Fruit fly (Drosophila melanogaster) whole organism, embryonic: ENCODE measurements around the gene brm.
A peak's percentile ranks its signal among the peaks of the same experiment; 100 is the strongest.

Experiments used
- Aef1 ChIP-seq: fragments of 200-800 bp; sonication (Bioruptor generic); IDR thresholded peaks from 3 replicates; pipeline ENCODE4 v1.3.6; 2022; ENCODE audit warnings: missing biosample characterization, missing genetic modification characterization
- Atf6 ChIP-seq: fragments of 200-800 bp; sonication (Bioruptor generic); IDR thresholded peaks from 2 replicates; pipeline ENCODE4 v1.3.6; 2022; ENCODE audit warnings: missing biosample characterization, missing genetic modification characterization
- BEAF-32 ChIP-seq: fragments of 200-800 bp; sonication (Bioruptor generic); optimal IDR thresholded peaks from 3 replicates; lab custom pipeline; 2017; ENCODE audit warnings: missing biosample characterization, missing genetic modification characterization, mild to moderate bottlenecking, moderate library complexity, missing genetic modification reagents
- CG10274 ChIP-seq: fragments of 200-800 bp; sonication (Bioruptor generic); optimal IDR thresholded peaks from 3 replicates; lab custom pipeline; 2017; ENCODE audit warnings: missing biosample characterization, mild to moderate bottlenecking, missing genetic modification characterization
- CG10321 ChIP-seq: fragments of 200-800 bp; sonication (Bioruptor generic); IDR thresholded peaks from 2 replicates; pipeline ENCODE4 v1.3.6; 2022; ENCODE audit warnings: missing biosample characterization, missing genetic modification characterization
- CG11093 ChIP-seq: fragments of 200-800 bp; sonication (Bioruptor generic); IDR thresholded peaks from 3 replicates; pipeline ENCODE4 v1.3.6; 2022; ENCODE audit warnings: missing biosample characterization, missing genetic modification characterization
- CG12744 ChIP-seq: fragments of 200-800 bp; sonication (Bioruptor generic); optimal IDR thresholded peaks from 2 replicates; lab custom pipeline; 2016; ENCODE audit warnings: missing biosample characterization, missing genetic modification characterization
- CG1602 ChIP-seq: fragments of 200-800 bp; sonication (Bioruptor generic); optimal IDR thresholded peaks from 3 replicates; lab custom pipeline; 2016; ENCODE audit warnings: missing biosample characterization, missing genetic modification characterization
- CG16863 ChIP-seq: fragments of 200-800 bp; sonication (Bioruptor generic); optimal IDR thresholded peaks from 3 replicates; lab custom pipeline; 2016; ENCODE audit warnings: missing biosample characterization, missing genetic modification characterization
- CG17328 ChIP-seq: fragments of 200-800 bp; sonication (Bioruptor generic); IDR thresholded peaks from 2 replicates; pipeline ENCODE4 v1.3.6; 2022; ENCODE audit warnings: missing biosample characterization, missing genetic modification characterization
- CG30403 ChIP-seq: fragments of 200-800 bp; sonication (Bioruptor generic); optimal IDR thresholded peaks from 3 replicates; lab custom pipeline; 2016; ENCODE audit warnings: missing biosample characterization, missing genetic modification characterization
- CG31441 ChIP-seq: fragments of 200-800 bp; sonication (Bioruptor generic); IDR thresholded peaks from 2 replicates; pipeline ENCODE4 v1.3.6; 2022; ENCODE audit warnings: missing biosample characterization, missing genetic modification characterization
- CG32767 ChIP-seq: fragments of 200-800 bp; sonication (Bioruptor generic); IDR thresholded peaks from 2 replicates; pipeline ENCODE4 v1.3.6; 2022; ENCODE audit warnings: missing biosample characterization, missing genetic modification characterization
- CG3726 ChIP-seq: fragments of 200-800 bp; sonication (Bioruptor generic); IDR thresholded peaks from 3 replicates; pipeline ENCODE4, ENCODE4 v1.3.6; 2022; ENCODE audit warnings: missing biosample characterization, missing genetic modification characterization
- CG6175 ChIP-seq: fragments of 200-800 bp; sonication (Bioruptor generic); IDR thresholded peaks from 3 replicates; pipeline ENCODE4 v1.3.6; 2022; ENCODE audit warnings: missing biosample characterization, missing genetic modification characterization
- CG6654 ChIP-seq: fragments of 200-800 bp; sonication (Bioruptor generic); optimal IDR thresholded peaks from 2 replicates; lab custom pipeline; 2017; ENCODE audit warnings: missing biosample characterization, mild to moderate bottlenecking, missing genetic modification characterization
- CG6689 ChIP-seq: fragments of 200-800 bp; sonication (Bioruptor generic); IDR thresholded peaks from 2 replicates; pipeline ENCODE4 v1.3.6; 2022; ENCODE audit warnings: missing biosample characterization, missing genetic modification characterization
- CG7786 ChIP-seq: fragments of 200-800 bp; sonication (Bioruptor generic); optimal IDR thresholded peaks from 2 replicates; lab custom pipeline; 2016; ENCODE audit warnings: missing biosample characterization, missing genetic modification characterization
- CG7928 ChIP-seq: fragments of 200-800 bp; sonication (Bioruptor generic); optimal IDR thresholded peaks from 2 replicates; lab custom pipeline; 2017; ENCODE audit warnings: missing biosample characterization, mild to moderate bottlenecking, missing genetic modification characterization
- CG7963 ChIP-seq: fragments of 200-800 bp; sonication (Bioruptor generic); IDR thresholded peaks from 3 replicates; pipeline ENCODE4 v1.3.6; 2022; ENCODE audit warnings: missing biosample characterization, missing genetic modification characterization; ENCODE audit not compliant: partially characterized antibody
- CG9215 ChIP-seq: fragments of 200-800 bp; sonication (Bioruptor generic); IDR thresholded peaks from 2 replicates; pipeline ENCODE4 v1.3.6; 2022; ENCODE audit warnings: missing biosample characterization, missing genetic modification characterization
- CG9797 ChIP-seq: fragments of 200-800 bp; sonication (Bioruptor generic); optimal IDR thresholded peaks from 3 replicates; lab custom pipeline; 2018; ENCODE audit warnings: missing biosample characterization, mild to moderate bottlenecking, missing genetic modification characterization
- HHEX ChIP-seq: fragments of 200-800 bp; sonication (Bioruptor generic); optimal IDR thresholded peaks from 3 replicates; lab custom pipeline; 2017; ENCODE audit warnings: missing biosample characterization, mild to moderate bottlenecking, missing genetic modification characterization, missing genetic modification reagents
- HmgD ChIP-seq: fragments of 200-800 bp; sonication (Bioruptor generic); optimal IDR thresholded peaks from 3 replicates; lab custom pipeline; 2016; ENCODE audit warnings: missing biosample characterization, missing genetic modification characterization
- MBD-R2 ChIP-seq: fragments of 200-800 bp; sonication (Bioruptor generic); IDR thresholded peaks from 2 replicates; pipeline ENCODE4 v1.3.6; 2022; ENCODE audit warnings: missing biosample characterization, missing genetic modification characterization
- NC2α ChIP-seq: fragments of 200-800 bp; sonication (Bioruptor generic); optimal IDR thresholded peaks from 2 replicates; lab custom pipeline; 2016; ENCODE audit warnings: missing biosample characterization, missing genetic modification characterization
- Side ChIP-seq: fragments of 200-800 bp; sonication (Bioruptor generic); optimal IDR thresholded peaks from 2 replicates; lab custom pipeline; 2016; ENCODE audit warnings: missing biosample characterization, missing genetic modification characterization
- Tbp ChIP-seq: fragments of >200 bp; optimal IDR thresholded peaks from 2 replicates; lab custom pipeline; 2018; ENCODE audit warnings: missing biosample characterization, missing genetic modification characterization
- amos ChIP-seq: fragments of 200-800 bp; sonication (Bioruptor generic); IDR thresholded peaks from 2 replicates; pipeline ENCODE4 v1.3.6; 2022; ENCODE audit warnings: missing biosample characterization, missing genetic modification characterization; ENCODE audit not compliant: partially characterized antibody
- ato ChIP-seq: fragments of 200-800 bp; sonication (Bioruptor generic); IDR thresholded peaks from 2 replicates; pipeline ENCODE4 v1.3.6; 2022; ENCODE audit warnings: missing biosample characterization, missing genetic modification characterization; ENCODE audit not compliant: partially characterized antibody
- br ChIP-seq: fragments of >200 bp; optimal IDR thresholded peaks from 2 replicates; lab custom pipeline; 2017
- bsh ChIP-seq, 2 experiments: fragments of 200-800 bp; sonication (Bioruptor generic); optimal IDR thresholded peaks; 2 replicates each; lab custom pipeline; 2017 to 2018; ENCODE audit warnings: mild to moderate bottlenecking in 2 of 2, missing biosample characterization in 2 of 2, missing genetic modification characterization in 2 of 2, moderate library complexity in 1 of 2
- crc ChIP-seq: fragments of 200-800 bp; sonication (Bioruptor generic); optimal IDR thresholded peaks from 2 replicates; lab custom pipeline; 2016; ENCODE audit warnings: missing biosample characterization, missing genetic modification characterization
- croc ChIP-seq: fragments of 200-800 bp; sonication (Bioruptor generic); conservative IDR thresholded peaks from 3 replicates; pipeline ENCODE4 v1.3.6; 2022; ENCODE audit warnings: missing biosample characterization, missing genetic modification characterization
- dati ChIP-seq: fragments of 200-800 bp; sonication (Bioruptor generic); IDR thresholded peaks from 2 replicates; pipeline ENCODE4 v1.3.6; 2022; ENCODE audit warnings: missing biosample characterization, missing genetic modification characterization
- dmrt99B ChIP-seq: fragments of 200-800 bp; sonication (Bioruptor generic); optimal IDR thresholded peaks from 2 replicates; lab custom pipeline; 2018; ENCODE audit warnings: missing biosample characterization, mild to moderate bottlenecking, missing genetic modification characterization, moderate library complexity
- fd3F ChIP-seq: fragments of 200-800 bp; sonication (Bioruptor generic); optimal IDR thresholded peaks from 2 replicates; lab custom pipeline; 2018; ENCODE audit warnings: missing biosample characterization, mild to moderate bottlenecking, missing genetic modification characterization, moderate library complexity
- gce ChIP-seq: fragments of 200-800 bp; sonication (Bioruptor generic); IDR thresholded peaks from 3 replicates; pipeline ENCODE4 v1.3.6; 2022; ENCODE audit warnings: missing biosample characterization, missing genetic modification characterization
- grau ChIP-seq: fragments of 200-800 bp; optimal IDR thresholded peaks from 3 replicates; lab custom pipeline; 2019; ENCODE audit warnings: missing biosample characterization, mild to moderate bottlenecking, missing genetic modification characterization, moderate library complexity
- gsb ChIP-seq: fragments of 200-800 bp; sonication (Bioruptor generic); IDR thresholded peaks from 2 replicates; pipeline ENCODE4 v1.3.6; 2022; ENCODE audit warnings: missing biosample characterization, missing genetic modification characterization
- h ChIP-seq: fragments of >200 bp; optimal IDR thresholded peaks from 2 replicates; lab custom pipeline; 2017
- kay ChIP-seq: fragments of 200-800 bp; sonication (Bioruptor generic); optimal IDR thresholded peaks from 2 replicates; lab custom pipeline; 2016; ENCODE audit warnings: missing biosample characterization, missing genetic modification characterization
- mam ChIP-seq: fragments of 200-800 bp; sonication (Bioruptor generic); optimal IDR thresholded peaks from 3 replicates; lab custom pipeline; 2016; ENCODE audit warnings: missing biosample characterization, missing genetic modification characterization
- pzg ChIP-seq: fragments of 200-800 bp; sonication (Bioruptor generic); optimal IDR thresholded peaks from 3 replicates; lab custom pipeline; 2018; ENCODE audit warnings: missing biosample characterization, mild to moderate bottlenecking, missing genetic modification characterization, moderate library complexity
- sc ChIP-seq, 3 experiments: fragments of >200 bp in 2 of 3; fragments of 200-800 bp in 1 of 3; sonication (Bioruptor generic) in 1 of 3; optimal IDR thresholded peaks; 2 replicates in 2 of 3; 3 replicates in 1 of 3; lab custom pipeline; 2017; ENCODE audit warnings: mild to moderate bottlenecking in 1 of 3, missing biosample characterization in 1 of 3, missing genetic modification characterization in 1 of 3, missing genetic modification reagents in 1 of 3
- stwl ChIP-seq: fragments of 200-800 bp; sonication (Bioruptor generic); optimal IDR thresholded peaks from 3 replicates; lab custom pipeline; 2018; ENCODE audit warnings: missing biosample characterization, mild to moderate bottlenecking, missing genetic modification characterization, moderate library complexity
- tap ChIP-seq: fragments of 200-800 bp; optimal IDR thresholded peaks from 3 replicates; lab custom pipeline; 2019; ENCODE audit warnings: missing biosample characterization, mild to moderate bottlenecking, missing genetic modification characterization, moderate library complexity
- tgo ChIP-seq: fragments of 200-800 bp; sonication (Bioruptor generic); IDR thresholded peaks from 3 replicates; pipeline ENCODE4 v1.3.6; 2022; ENCODE audit warnings: missing biosample characterization, missing genetic modification characterization
- tna ChIP-seq: fragments of 200-800 bp; sonication (Bioruptor generic); IDR thresholded peaks from 2 replicates; pipeline ENCODE4 v1.3.6; 2022; ENCODE audit warnings: missing biosample characterization, missing genetic modification characterization; ENCODE audit not compliant: partially characterized antibody
- vvl ChIP-seq: fragments of 200-800 bp; sonication (Bioruptor generic); IDR thresholded peaks from 2 replicates; pipeline ENCODE4 v1.3.6; 2022; ENCODE audit warnings: missing biosample characterization, missing genetic modification characterization
- zf30C ChIP-seq: fragments of 200-800 bp; sonication (Bioruptor generic); optimal IDR thresholded peaks from 3 replicates; lab custom pipeline; 2018; ENCODE audit warnings: missing biosample characterization, mild to moderate bottlenecking, missing genetic modification characterization

brm gene

dm6 chr3L:16001164-16001679 is 18.6 kb upstream of the brm start (continued):
- peak; percentile 70 for TF ChIP-seq tgo (GFP tag; lab: Robert Waterston, UW)
- TF ChIP-seq CG7963 (GFP tag; lab: Robert Waterston, UW): no peak
- TF ChIP-seq gce (GFP tag; lab: Robert Waterston, UW): no peak
- peak; percentile 89 for TF ChIP-seq grau (tag; lab: Kevin White, UChicago)
- TF ChIP-seq br: no peak
- no peak for TF ChIP-seq ato (GFP tag; lab: Robert Waterston, UW)
- TF ChIP-seq BEAF-32 (GFP tag; lab: Kevin White, UChicago): no peak
- TF ChIP-seq CG6689 (GFP tag; lab: Robert Waterston, UW): peak; percentile 78
- no peak for TF ChIP-seq croc
- peak; percentile 11 for TF ChIP-seq pzg (GFP tag; lab: Kevin White, UChicago)
- peak; percentile 72 for TF ChIP-seq HmgD (GFP tag; lab: Kevin White, UChicago)
- peak; percentile 16 for TF ChIP-seq CG7928
- TF ChIP-seq tna (GFP tag; lab: Robert Waterston, UW): 0 out of 2 replicates have a peak, but pooled peaks have one; percentile 47
- no peak for TF ChIP-seq amos
- 0 out of 3 replicates have a peak, but pooled peaks have one; percentile 63 for TF ChIP-seq CG11093 (GFP tag; lab: Robert Waterston, UW)
- TF ChIP-seq vvl (GFP tag; lab: Robert Waterston, UW): no peak; the same call in 1 of the 2 replicates
- TF ChIP-seq dati (GFP tag; lab: Robert Waterston, UW): no peak
- peak; percentile 70 for TF ChIP-seq Side (GFP tag; lab: Kevin White, UChicago)
- TF ChIP-seq zf30C (GFP tag; lab: Kevin White, UChicago): peak; percentile 16
- TF ChIP-seq kay: peak; percentile 67
- TF ChIP-seq CG31441 (GFP tag; lab: Robert Waterston, UW): peak; percentile 62
- peak; percentile 77 for TF ChIP-seq fd3F
- TF ChIP-seq CG1602: peak; percentile 51
- TF ChIP-seq mam: peak; percentile 90
- TF ChIP-seq CG32767: peak; percentile 42; the same call in 1 of the 2 replicates
- TF ChIP-seq CG6175 (GFP tag; lab: Robert Waterston, UW): peak; percentile 48; the same call in 1 of the 3 replicates
- TF ChIP-seq stwl (tag; lab: Kevin White, UChicago): no peak
- TF ChIP-seq CG16863 (GFP tag; lab: Kevin White, UChicago): peak; percentile 52
- no peak for TF ChIP-seq CG9797 (GFP tag; lab: Kevin White, UChicago)
- peak; percentile 67 for TF ChIP-seq crc (GFP tag; lab: Kevin White, UChicago)
- TF ChIP-seq MBD-R2 (GFP tag; lab: Robert Waterston, UW): peak; percentile 40; the same call in 1 of the 2 replicates
- TF ChIP-seq CG9215 (GFP tag; lab: Robert Waterston, UW): no peak
- peak; percentile 69 for TF ChIP-seq CG12744 (GFP tag; lab: Kevin White, UChicago)
- peak; percentile 84 for TF ChIP-seq CG7786 (GFP tag; lab: Kevin White, UChicago)
- no peak for TF ChIP-seq NC2α
- peak; percentile 58 for TF ChIP-seq gsb (GFP tag; lab: Robert Waterston, UW)
- TF ChIP-seq CG10321 (GFP tag; lab: Robert Waterston, UW): peak; percentile 33; the same call in 1 of the 2 replicates
- TF ChIP-seq CG10274 (GFP tag; lab: Kevin White, UChicago): peak; percentile 33
- peak in 1 of 2 experiments; percentile 35 for TF ChIP-seq bsh (GFP tag; optimal IDR thresholded peaks at IDR 0.05; lab: Kevin White, UChicago)
- peak; percentile 92 for TF ChIP-seq Atf6 (GFP tag; lab: Robert Waterston, UW)
- TF ChIP-seq dmrt99B (tag; lab: Kevin White, UChicago): peak; percentile 79
- TF ChIP-seq HHEX (GFP tag; lab: Kevin White, UChicago): peak; percentile 62
- peak; percentile 83 for TF ChIP-seq CG30403 (GFP tag; lab: Kevin White, UChicago)
- TF ChIP-seq sc (optimal IDR thresholded peaks at IDR 0.05; lab: Kevin White, UChicago): no peak
- TF ChIP-seq sc (GFP tag; optimal IDR thresholded peaks at IDR 0.05; lab: Kevin White, UChicago): no peak
- peak; percentile 35 for TF ChIP-seq CG6654 (GFP tag; lab: Kevin White, UChicago)
- TF ChIP-seq h (lab: Kevin White, UChicago): no peak
- no peak for TF ChIP-seq Tbp
- peak; percentile 58 for TF ChIP-seq tap (tag; lab: Kevin White, UChicago)
- peak; percentile 36; the same call in 1 of the 2 replicates for TF ChIP-seq CG17328 (GFP tag; lab: Robert Waterston, UW)
- no peak for TF ChIP-seq CG3726
- TF ChIP-seq Aef1: peak; percentile 58
